Worm (Caenorhabditis elegans) whole organism, late embryonic: ENCODE data around the gene grd-6.

Experiments
- ama-1 ChIP-seq: fragments of 150-350 bp; optimal IDR thresholded peaks from 2 replicates; lab custom pipeline; 2014
- dve-1 ChIP-seq: sonication (generic microtip); optimal IDR thresholded peaks from 2 replicates; lab custom pipeline; 2017; ENCODE audit warnings: antibody characterized with exemption, mild to moderate bottlenecking, missing genetic modification characterization, missing compliant biosample characterization
- fkh-10 ChIP-seq: fragments of 150-350 bp; optimal IDR thresholded peaks from 2 replicates; lab custom pipeline; 2014; ENCODE audit warnings: missing biosample characterization, missing genetic modification reagents, missing genetic modification characterization
- hlh-15 ChIP-seq: sonication (generic microtip); optimal IDR thresholded peaks from 2 replicates; lab custom pipeline; 2016; ENCODE audit warnings: missing genetic modification characterization, missing compliant biosample characterization
- nfya-1 ChIP-seq: sonication (generic microtip); optimal IDR thresholded peaks from 2 replicates; lab custom pipeline; 2017; ENCODE audit warnings: missing genetic modification characterization, mild to moderate bottlenecking, missing compliant biosample characterization, antibody characterized with exemption, moderate library complexity
- nhr-11 ChIP-seq: fragments of 150-350 bp; optimal IDR thresholded peaks from 2 replicates; lab custom pipeline; 2014; ENCODE audit warnings: missing biosample characterization, missing genetic modification characterization
- nhr-232 ChIP-seq: sonication (generic microtip); optimal IDR thresholded peaks from 2 replicates; lab custom pipeline; 2016; ENCODE audit warnings: missing genetic modification characterization, missing compliant biosample characterization
- odd-2 ChIP-seq: sonication (generic microtip); optimal IDR thresholded peaks from 2 replicates; lab custom pipeline; 2017; ENCODE audit warnings: antibody characterized with exemption, mild to moderate bottlenecking, missing genetic modification characterization, missing compliant biosample characterization
- pqm-1 ChIP-seq: sonication (generic microtip); optimal IDR thresholded peaks from 2 replicates; lab custom pipeline; 2016; ENCODE audit warnings: missing genetic modification characterization, missing compliant biosample characterization
- sox-2 ChIP-seq: fragments of 200-800 bp; sonication (Bioruptor generic); IDR thresholded peaks from 2 replicates; pipeline ENCODE4 v1.3.6; 2022; ENCODE audit warnings: missing genetic modification reagents, missing genetic modification characterization, missing compliant biosample characterization
- tbx-7 ChIP-seq: sonication (generic microtip); optimal IDR thresholded peaks from 2 replicates; lab custom pipeline; 2016; ENCODE audit warnings: missing genotype, missing genetic modification characterization, missing compliant biosample characterization
- ttx-3 ChIP-seq: sonication (generic microtip); optimal IDR thresholded peaks from 2 replicates; lab custom pipeline; 2016; ENCODE audit warnings: missing genetic modification reagents, missing genetic modification characterization, missing compliant biosample characterization
- unc-86 ChIP-seq: sonication (generic microtip); optimal IDR thresholded peaks from 2 replicates; lab custom pipeline; 2016; ENCODE audit warnings: missing genetic modification characterization, missing compliant biosample characterization

DNA sequence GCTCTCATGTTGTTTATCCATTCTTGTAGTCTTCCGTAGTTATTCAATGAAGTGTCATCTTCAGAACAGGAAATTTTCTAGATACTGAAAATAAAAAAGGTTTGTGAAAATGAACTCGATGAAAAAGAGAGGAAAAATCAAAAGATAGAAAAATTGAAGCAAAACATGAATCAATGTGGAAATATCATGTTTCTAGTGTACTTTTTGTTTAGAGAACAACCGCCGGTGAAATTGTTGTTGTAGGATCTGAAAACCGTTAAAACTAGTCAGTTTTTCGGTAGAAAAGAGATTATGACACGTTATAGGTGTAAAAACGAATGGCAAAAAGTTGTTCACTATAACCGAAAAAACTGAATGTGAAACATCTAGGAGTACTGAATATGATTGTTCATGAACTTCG lies 4.5 kb upstream of the grd-6 start, which contains the start of gene pacs-1:
- TF ChIP-seq dve-1 (tag; lab: Kevin White, UChicago) (no peak), pqm-1 (tag; lab: Kevin White, UChicago) (no peak), odd-2 (tag; lab: Kevin White, UChicago) (no peak), hlh-15 (tag; lab: Kevin White, UChicago) (no peak), ttx-3 (no peak), ama-1 (lab: Kevin White, UChicago) (no peak), nhr-11 (tag; lab: Kevin White, UChicago) (no peak), nfya-1 (tag; lab: Kevin White, UChicago) (no peak), unc-86 (no peak), sox-2 (GFP tag; lab: Robert Waterston, UW) (no peak), tbx-7 (no peak), fkh-10 (GFP tag; lab: Kevin White, UChicago) (no peak), nhr-232 (tag; lab: Kevin White, UChicago) (no peak)
